Fruit fly (Drosophila melanogaster): Measurements from ENCODE around the gene CG33288.

DNA sequence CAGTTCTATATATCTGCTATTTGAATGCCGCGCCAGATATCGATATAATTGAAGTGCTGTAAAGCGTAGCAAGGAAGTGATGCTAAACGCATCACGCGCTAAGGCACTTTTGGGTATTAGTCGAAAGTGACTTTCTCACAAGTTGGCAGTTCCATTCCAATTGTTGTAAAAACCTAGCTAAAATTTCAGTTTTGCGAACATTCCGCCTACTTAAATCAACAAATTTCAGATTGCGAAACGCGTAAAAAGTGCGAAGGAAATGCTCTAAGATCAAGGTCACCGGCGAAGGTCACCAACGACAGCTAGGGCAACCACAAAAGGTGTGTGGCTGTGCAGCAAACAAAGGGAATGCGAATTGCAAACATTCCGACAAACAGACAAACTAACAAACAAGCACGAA lies 18.1 kb downstream of the CG33288 start, which contains the start of gene Syx7:
- no peak for TF ChIP-seq Sox102F (GFP tag; optimal IDR thresholded peaks at IDR 0.05)
- no peak for TF ChIP-seq Lpt (GFP tag; optimal IDR thresholded peaks at IDR 0.05)
- TF ChIP-seq Blimp-1 (GFP tag; optimal IDR thresholded peaks at IDR 0.05), result no peak
- no peak for TF ChIP-seq achi (GFP tag; optimal IDR thresholded peaks at IDR 0.05)
- no peak for TF ChIP-seq Smox (GFP tag; optimal IDR thresholded peaks at IDR 0.05)

Measured in whole organism, prepupa.